Fruit fly (Drosophila melanogaster): ENCODE results near the gene stx.
A peak's percentile ranks its signal among the peaks of the same experiment; 100 is the strongest.

dm6 chrX:10728541-10728968 lies 16.2 kb downstream of the stx start:
- TF ChIP-seq toe (GFP tag; optimal IDR thresholded peaks at IDR 0.05) (no peak), Mnt (GFP tag; optimal IDR thresholded peaks at IDR 0.05) (no peak), CG7101 (tag; optimal IDR thresholded peaks at IDR 0.05) (no peak), CG14711 (tag; optimal IDR thresholded peaks at IDR 0.05) (no peak), kay (GFP tag; ENCODE audit: borderline replicate concordance) (peak; percentile 66), cnc (optimal IDR thresholded peaks at IDR 0.05) (no peak), Crg-1 (GFP tag; optimal IDR thresholded peaks at IDR 0.05) (no peak), Hr96 (GFP tag; optimal IDR thresholded peaks at IDR 0.05) (no peak), cic (GFP tag; optimal IDR thresholded peaks at IDR 0.05) (no peak), CG7045 (GFP tag; optimal IDR thresholded peaks at IDR 0.05) (no peak), CG33017 (tag; optimal IDR thresholded peaks at IDR 0.05) (no peak), pad (GFP tag; optimal IDR thresholded peaks at IDR 0.05) (no peak)

Measured in whole organism, adult.